Fruit fly (Drosophila melanogaster) whole organism, embryonic: ENCODE measurements around the gene Jhbp13.

Source experiments
- Atf6 ChIP-seq: fragments of 200-800 bp; sonication (Bioruptor generic); IDR thresholded peaks from 2 replicates; pipeline ENCODE4 v1.3.6; 2022; ENCODE audit warnings: missing biosample characterization, missing genetic modification characterization
- CG10147 ChIP-seq: fragments of 200-800 bp; sonication (Bioruptor generic); optimal IDR thresholded peaks from 2 replicates; lab custom pipeline; 2019; ENCODE audit warnings: missing biosample characterization, mild to moderate bottlenecking, missing genetic modification characterization, moderate library complexity
- CG10209 ChIP-seq: fragments of 200-800 bp; sonication (Bioruptor generic); optimal IDR thresholded peaks from 3 replicates; lab custom pipeline; 2017; ENCODE audit warnings: missing biosample characterization, mild to moderate bottlenecking, missing genetic modification characterization, missing genetic modification reagents
- CG1024 ChIP-seq: fragments of 200-800 bp; sonication (Bioruptor generic); IDR thresholded peaks from 2 replicates; pipeline ENCODE4 v1.3.6; 2022; ENCODE audit warnings: missing biosample characterization, missing genetic modification characterization
- CG1233 ChIP-seq: fragments of 200-800 bp; sonication (Bioruptor generic); optimal IDR thresholded peaks from 4 replicates; lab custom pipeline; 2018; ENCODE audit warnings: missing biosample characterization, mild to moderate bottlenecking, missing genetic modification characterization
- CG12769 ChIP-seq: fragments of 200-800 bp; sonication (Bioruptor generic); optimal IDR thresholded peaks from 2 replicates; lab custom pipeline; 2019; ENCODE audit warnings: missing biosample characterization, mild to moderate bottlenecking, missing genetic modification characterization, moderate library complexity
- CG3065 ChIP-seq: fragments of 200-800 bp; sonication (Bioruptor generic); optimal IDR thresholded peaks from 2 replicates; lab custom pipeline; 2016; ENCODE audit warnings: missing biosample characterization, missing genetic modification characterization
- CG32767 ChIP-seq: fragments of 200-800 bp; sonication (Bioruptor generic); IDR thresholded peaks from 2 replicates; pipeline ENCODE4 v1.3.6; 2022; ENCODE audit warnings: missing biosample characterization, missing genetic modification characterization
- CG3407 ChIP-seq: fragments of 200-800 bp; sonication (Bioruptor generic); optimal IDR thresholded peaks from 2 replicates; lab custom pipeline; 2018; ENCODE audit warnings: missing biosample characterization, mild to moderate bottlenecking, missing genetic modification characterization
- CG4282 ChIP-seq: fragments of 200-800 bp; sonication (Bioruptor generic); optimal IDR thresholded peaks from 2 replicates; lab custom pipeline; 2016; ENCODE audit warnings: missing biosample characterization, missing genetic modification characterization
- CG4730 ChIP-seq: fragments of 200-800 bp; sonication (Bioruptor generic); IDR thresholded peaks from 2 replicates; pipeline ENCODE4 v1.3.6; 2022; ENCODE audit warnings: missing biosample characterization, missing genetic modification characterization
- CG4854 ChIP-seq: fragments of 200-800 bp; sonication (Bioruptor generic); optimal IDR thresholded peaks from 2 replicates; lab custom pipeline; 2016; ENCODE audit warnings: missing biosample characterization, missing genetic modification characterization, inconsistent platforms
- CG6272 ChIP-seq: fragments of 200-800 bp; sonication (Bioruptor generic); IDR thresholded peaks from 2 replicates; pipeline ENCODE4 v1.3.6; 2022; ENCODE audit warnings: missing biosample characterization, missing genetic modification characterization
- CG7928 ChIP-seq: fragments of 200-800 bp; sonication (Bioruptor generic); optimal IDR thresholded peaks from 2 replicates; lab custom pipeline; 2017; ENCODE audit warnings: missing biosample characterization, mild to moderate bottlenecking, missing genetic modification characterization
- CG8765 ChIP-seq: fragments of 200-800 bp; sonication (Bioruptor generic); IDR thresholded peaks from 2 replicates; pipeline ENCODE4 v1.3.6; 2022; ENCODE audit warnings: missing biosample characterization, missing genetic modification characterization
- CG8944 ChIP-seq: fragments of 200-800 bp; sonication (Bioruptor generic); optimal IDR thresholded peaks from 3 replicates; lab custom pipeline; 2016; ENCODE audit warnings: missing biosample characterization, missing genetic modification characterization
- Dip3 ChIP-seq: fragments of 200-800 bp; sonication (Bioruptor generic); optimal IDR thresholded peaks from 3 replicates; lab custom pipeline; 2016; ENCODE audit warnings: missing biosample characterization, missing genetic modification characterization
- Ets65A ChIP-seq: fragments of 200-800 bp; sonication (Bioruptor generic); peaks from one replicate; lab custom pipeline; 2016; ENCODE audit warnings: missing biosample characterization, missing genetic modification characterization
- Ets97D ChIP-seq: fragments of 200-800 bp; sonication (Bioruptor generic); optimal IDR thresholded peaks from 3 replicates; lab custom pipeline; 2016; ENCODE audit warnings: missing biosample characterization, missing genetic modification characterization
- Fer1 ChIP-seq: fragments of 200-800 bp; sonication (Bioruptor generic); optimal IDR thresholded peaks from 2 replicates; lab custom pipeline; 2017; ENCODE audit warnings: missing biosample characterization, mild to moderate bottlenecking, missing genetic modification characterization
- Fer3 ChIP-seq: fragments of 200-800 bp; sonication (Bioruptor generic); optimal IDR thresholded peaks from 2 replicates; lab custom pipeline; 2018; ENCODE audit warnings: missing biosample characterization, mild to moderate bottlenecking, missing genetic modification characterization, moderate library complexity
- H15 ChIP-seq: fragments of 200-800 bp; sonication (Bioruptor generic); IDR thresholded peaks from 3 replicates; pipeline ENCODE4 v1.3.6; 2022; ENCODE audit warnings: missing biosample characterization, missing genetic modification characterization
- Hand ChIP-seq: fragments of 200-800 bp; sonication (Bioruptor generic); optimal IDR thresholded peaks from 2 replicates; lab custom pipeline; 2017; ENCODE audit warnings: mild to moderate bottlenecking, missing biosample characterization, missing genetic modification reagents, missing genetic modification characterization
- MTF-1 ChIP-seq: fragments of 200-800 bp; sonication (Bioruptor generic); optimal IDR thresholded peaks from 2 replicates; lab custom pipeline; 2018; ENCODE audit warnings: missing biosample characterization, mild to moderate bottlenecking, missing genetic modification characterization, borderline replicate concordance
- Max ChIP-seq: fragments of 200-800 bp; sonication (Bioruptor generic); optimal IDR thresholded peaks from 2 replicates; lab custom pipeline; 2016; ENCODE audit warnings: missing biosample characterization, mild to moderate bottlenecking, missing genetic modification characterization
- NC2α ChIP-seq: fragments of 200-800 bp; sonication (Bioruptor generic); optimal IDR thresholded peaks from 2 replicates; lab custom pipeline; 2016; ENCODE audit warnings: missing biosample characterization, missing genetic modification characterization
- Sox100B ChIP-seq: fragments of 200-800 bp; sonication (Bioruptor generic); optimal IDR thresholded peaks from 3 replicates; lab custom pipeline; 2018; ENCODE audit warnings: missing biosample characterization, mild to moderate bottlenecking, missing genetic modification characterization
- bcd ChIP-seq: fragments of 200-800 bp; sonication (Bioruptor generic); optimal IDR thresholded peaks from 2 replicates; lab custom pipeline; 2017; ENCODE audit warnings: missing biosample characterization, mild to moderate bottlenecking, missing genetic modification characterization
- bowl ChIP-seq: fragments of 200-800 bp; sonication (Bioruptor generic); IDR thresholded peaks from 2 replicates; pipeline ENCODE4 v1.3.6; 2022; ENCODE audit warnings: missing biosample characterization, missing genetic modification characterization
- cg ChIP-seq: fragments of 200-800 bp; sonication (Bioruptor generic); optimal IDR thresholded peaks from 3 replicates; lab custom pipeline; 2019; ENCODE audit warnings: missing biosample characterization, mild to moderate bottlenecking, missing genetic modification characterization, moderate library complexity
- chinmo ChIP-seq: fragments of 200-800 bp; sonication (Bioruptor generic); IDR thresholded peaks from 4 replicates; pipeline ENCODE4 v1.3.6; 2022; ENCODE audit warnings: missing biosample characterization, missing genetic modification characterization; ENCODE audit not compliant: partially characterized antibody
- crc ChIP-seq: fragments of 200-800 bp; sonication (Bioruptor generic); optimal IDR thresholded peaks from 2 replicates; lab custom pipeline; 2016; ENCODE audit warnings: missing biosample characterization, missing genetic modification characterization
- croc ChIP-seq: fragments of 200-800 bp; sonication (Bioruptor generic); conservative IDR thresholded peaks from 3 replicates; pipeline ENCODE4 v1.3.6; 2022; ENCODE audit warnings: missing biosample characterization, missing genetic modification characterization
- crp ChIP-seq, 2 experiments: fragments of 200-800 bp; sonication (Bioruptor generic); optimal IDR thresholded peaks; 2 replicates in 1 of 2; 3 replicates in 1 of 2; lab custom pipeline; 2017; ENCODE audit warnings: missing biosample characterization in 2 of 2, missing genetic modification characterization in 2 of 2, mild to moderate bottlenecking in 1 of 2, moderate library complexity in 1 of 2
- dpn ChIP-seq, 2 experiments: fragments of 200-800 bp; sonication (Bioruptor generic); optimal IDR thresholded peaks; 3 replicates each; lab custom pipeline; 2016; ENCODE audit warnings: missing biosample characterization in 2 of 2, missing genetic modification characterization in 2 of 2
- ems ChIP-seq: fragments of 200-800 bp; sonication (Bioruptor generic); optimal IDR thresholded peaks from 3 replicates; lab custom pipeline; 2016; ENCODE audit warnings: missing biosample characterization, missing genetic modification characterization
- eyg ChIP-seq: fragments of 200-800 bp; sonication (Bioruptor generic); optimal IDR thresholded peaks from 3 replicates; lab custom pipeline; 2016; ENCODE audit warnings: missing biosample characterization, missing genetic modification characterization
- gcm ChIP-seq: fragments of 200-800 bp; sonication (Bioruptor generic); optimal IDR thresholded peaks from 2 replicates; lab custom pipeline; 2019; ENCODE audit warnings: missing biosample characterization, mild to moderate bottlenecking, missing genetic modification characterization, moderate library complexity
- gfzf ChIP-seq: fragments of 200-800 bp; sonication (Bioruptor generic); optimal IDR thresholded peaks from 2 replicates; lab custom pipeline; 2016; ENCODE audit warnings: missing biosample characterization, mild to moderate bottlenecking, missing genetic modification characterization, moderate library complexity
- grau ChIP-seq: fragments of 200-800 bp; optimal IDR thresholded peaks from 3 replicates; lab custom pipeline; 2019; ENCODE audit warnings: missing biosample characterization, mild to moderate bottlenecking, missing genetic modification characterization, moderate library complexity
- hkb ChIP-seq, 2 experiments: fragments of 200-800 bp in 1 of 2; fragments of >200 bp in 1 of 2; sonication (Bioruptor generic) in 1 of 2; IDR thresholded peaks in 1 of 2; optimal IDR thresholded peaks in 1 of 2; 2 replicates each; pipeline versions ENCODE4 v1.3.6 to Lab custom; 2017 to 2022; ENCODE audit warnings: missing biosample characterization in 1 of 2, missing genetic modification characterization in 1 of 2
- insv ChIP-seq, 2 experiments: fragments of 200-800 bp; sonication (Bioruptor generic); optimal IDR thresholded peaks; 3 replicates each; lab custom pipeline; 2016 to 2018; ENCODE audit warnings: missing biosample characterization in 2 of 2, missing genetic modification characterization in 2 of 2
- jumu ChIP-seq: fragments of 200-800 bp; sonication (Bioruptor generic); optimal IDR thresholded peaks from 3 replicates; lab custom pipeline; 2016; ENCODE audit warnings: missing biosample characterization, missing genetic modification characterization
- mld ChIP-seq: fragments of 200-800 bp; sonication (Bioruptor generic); IDR thresholded peaks from 3 replicates; pipeline ENCODE4 v1.3.6; 2022; ENCODE audit warnings: missing biosample characterization, missing genetic modification characterization; ENCODE audit not compliant: partially characterized antibody
- otp ChIP-seq: fragments of 200-800 bp; sonication (Bioruptor generic); IDR thresholded peaks from 3 replicates; pipeline ENCODE4, ENCODE4 v1.3.6; 2022; ENCODE audit warnings: missing biosample characterization, missing genetic modification characterization
- schlank ChIP-seq: fragments of 200-800 bp; sonication (Bioruptor generic); optimal IDR thresholded peaks from 2 replicates; lab custom pipeline; 2018; ENCODE audit warnings: missing biosample characterization, mild to moderate bottlenecking, missing genetic modification characterization
- sob ChIP-seq: fragments of 200-800 bp; sonication (Bioruptor generic); IDR thresholded peaks from 2 replicates; pipeline ENCODE4 v1.3.6; 2022; ENCODE audit warnings: missing biosample characterization, missing genetic modification characterization
- sug ChIP-seq: fragments of 200-800 bp; optimal IDR thresholded peaks from 2 replicates; lab custom pipeline; 2019; ENCODE audit warnings: missing biosample characterization, mild to moderate bottlenecking, missing genetic modification characterization, moderate library complexity
- tna ChIP-seq: fragments of 200-800 bp; sonication (Bioruptor generic); IDR thresholded peaks from 2 replicates; pipeline ENCODE4 v1.3.6; 2022; ENCODE audit warnings: missing biosample characterization, missing genetic modification characterization; ENCODE audit not compliant: partially characterized antibody
- vnd ChIP-seq: fragments of 200-800 bp; sonication (Bioruptor generic); IDR thresholded peaks from 3 replicates; pipeline ENCODE4 v1.3.6; 2022; ENCODE audit warnings: missing biosample characterization, missing genetic modification characterization; ENCODE audit not compliant: partially characterized antibody

Jhbp13 gene

DNA sequence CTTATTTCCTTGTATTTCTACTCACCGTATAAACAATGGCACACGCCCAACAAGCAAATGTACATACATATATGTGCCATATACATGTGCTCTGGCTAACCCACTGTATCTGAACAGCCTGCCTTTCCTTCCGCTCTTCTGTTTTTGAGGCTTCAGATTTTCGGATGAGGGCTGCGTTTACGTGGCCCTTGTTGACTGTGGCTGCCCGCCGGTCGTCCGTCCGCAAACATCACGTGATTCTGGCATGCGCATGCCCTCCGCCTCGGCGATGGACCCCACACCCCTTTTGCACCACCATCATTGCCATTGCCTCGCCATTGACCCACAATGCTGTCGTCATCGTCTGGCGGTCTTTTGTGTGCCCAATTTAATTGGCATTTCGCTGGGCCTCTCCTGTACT lies 34.5 kb upstream of the Jhbp13 start (continued):
- TF ChIP-seq H15 (GFP tag; lab: Robert Waterston, UW) = no peak
- TF ChIP-seq CG4282 (GFP tag; lab: Kevin White, UChicago) = no peak
- TF ChIP-seq CG7928 = no peak
- TF ChIP-seq CG8765 (GFP tag; lab: Robert Waterston, UW) = no peak
- TF ChIP-seq CG1024 (GFP tag; lab: Robert Waterston, UW) = no peak
- TF ChIP-seq CG12769 (tag; lab: Kevin White, UChicago) = peak; percentile 85
- no peak for TF ChIP-seq crc (GFP tag; lab: Kevin White, UChicago)
- no peak for TF ChIP-seq insv (GFP tag; optimal IDR thresholded peaks at IDR 0.05; lab: Kevin White, UChicago)
- TF ChIP-seq gfzf = no peak
- no peak for TF ChIP-seq dpn (GFP tag; optimal IDR thresholded peaks at IDR 0.05; lab: Kevin White, UChicago)
- peak; percentile 36 for TF ChIP-seq MTF-1 (GFP tag; lab: Kevin White, UChicago)
- peak; percentile 3 for TF ChIP-seq CG10147 (GFP tag; lab: Kevin White, UChicago)
- TF ChIP-seq Max (GFP tag; lab: Kevin White, UChicago) = no peak
- TF ChIP-seq mld (GFP tag; lab: Robert Waterston, UW) = no peak
- no peak for TF ChIP-seq CG3065 (GFP tag; lab: Kevin White, UChicago)
- no peak for TF ChIP-seq tna (GFP tag; lab: Robert Waterston, UW)
- TF ChIP-seq bcd (GFP tag; lab: Kevin White, UChicago) = peak; percentile 38
- TF ChIP-seq Ets97D (GFP tag; lab: Kevin White, UChicago) = no peak
- peak; percentile 60; the same call in 1 of the 3 replicates for TF ChIP-seq otp (GFP tag; lab: Robert Waterston, UW)
- TF ChIP-seq grau (tag; lab: Kevin White, UChicago) = no peak
- TF ChIP-seq CG32767 (GFP tag; lab: Robert Waterston, UW) = peak; percentile 59; the same call in 1 of the 2 replicates
- no peak for TF ChIP-seq ems (GFP tag; lab: Kevin White, UChicago)
- no peak for TF ChIP-seq CG8944 (GFP tag; lab: Kevin White, UChicago)
- no peak for TF ChIP-seq jumu (GFP tag; lab: Kevin White, UChicago)
- TF ChIP-seq Hand (GFP tag; lab: Kevin White, UChicago) = peak; percentile 71
- TF ChIP-seq croc (GFP tag; lab: Robert Waterston, UW) = no peak
- TF ChIP-seq schlank = no peak
- TF ChIP-seq Dip3 (GFP tag; lab: Kevin White, UChicago) = peak; percentile 22
- no peak for TF ChIP-seq CG6272
- peak; percentile 29 for TF ChIP-seq CG1233 (GFP tag; lab: Kevin White, UChicago)
- peak; percentile 9 for TF ChIP-seq Sox100B (GFP tag; lab: Kevin White, UChicago)
- TF ChIP-seq sug (tag; lab: Kevin White, UChicago) = no peak
- TF ChIP-seq hkb (optimal IDR thresholded peaks at IDR 0.05; lab: Kevin White, UChicago) = no peak
- peak; percentile 79 for TF ChIP-seq hkb (GFP tag; IDR thresholded peaks at IDR 0.05; lab: Robert Waterston, UW)
- no peak for TF ChIP-seq CG4854
- TF ChIP-seq crp (GFP tag; optimal IDR thresholded peaks at IDR 0.05; lab: Kevin White, UChicago) = peak in 1 of 2 experiments; percentile 7
- TF ChIP-seq CG3407 (GFP tag; lab: Kevin White, UChicago) = peak; percentile 7
- 0 out of 2 replicates have a peak, but pooled peaks have one; percentile 24 for TF ChIP-seq CG4730
- TF ChIP-seq eyg = no peak
- TF ChIP-seq cg = peak; percentile 7
- TF ChIP-seq vnd (GFP tag; lab: Robert Waterston, UW) = no peak
- 0 out of 2 replicates have a peak, but pooled peaks have one; percentile 24 for TF ChIP-seq bowl
- TF ChIP-seq Fer3 = no peak
- no peak for TF ChIP-seq Ets65A (GFP tag; lab: Kevin White, UChicago)
- no peak for TF ChIP-seq sob (GFP tag; lab: Robert Waterston, UW)
- peak; percentile 76 for TF ChIP-seq gcm (GFP tag; lab: Kevin White, UChicago)
- TF ChIP-seq CG10209 (GFP tag; lab: Kevin White, UChicago) = peak; percentile 3
- peak; percentile 45; the same call in 1 of the 2 replicates for TF ChIP-seq Atf6 (GFP tag; lab: Robert Waterston, UW)
- TF ChIP-seq chinmo = peak; percentile 82; the same call in 1 of the 4 replicates
- peak; percentile 17 for TF ChIP-seq NC2α (GFP tag; lab: Kevin White, UChicago)
- peak; percentile 75 for TF ChIP-seq Fer1 (GFP tag; lab: Kevin White, UChicago)
